Fruit fly (Drosophila melanogaster): ENCODE measurements around the gene Myt1.

Myt1 gene

DNA sequence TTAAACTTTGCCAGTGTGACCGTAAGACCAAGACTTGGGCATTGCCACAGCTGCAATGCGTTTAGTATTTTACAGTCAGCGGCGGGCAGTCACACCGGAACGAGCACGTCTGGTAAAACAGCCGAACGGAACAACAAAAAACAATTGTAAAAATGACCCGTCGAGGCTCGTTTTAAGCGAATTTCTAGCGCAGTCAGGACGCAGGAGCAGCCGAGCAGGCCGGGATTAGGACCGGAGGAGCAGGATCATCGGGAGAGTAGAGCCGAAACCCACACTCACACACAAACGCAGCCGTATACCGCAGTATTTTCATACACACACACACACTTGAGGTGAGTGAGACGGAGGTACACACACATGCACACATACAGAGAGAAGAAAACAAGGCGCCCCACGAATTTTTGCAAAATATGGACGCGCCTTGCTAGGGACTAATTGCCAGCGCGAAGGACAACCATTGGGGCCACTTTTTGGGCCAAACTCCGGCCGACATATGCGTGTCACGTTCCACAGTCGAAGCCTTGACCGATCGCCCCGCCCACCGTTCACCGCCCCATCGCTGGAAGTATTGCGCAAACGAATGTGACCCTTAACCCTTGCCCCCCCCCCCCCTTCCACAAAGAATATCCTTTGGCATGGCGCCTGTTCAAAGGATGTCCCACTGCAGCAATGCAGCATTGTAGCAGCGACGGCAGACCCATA lies 26.3 kb downstream of the Myt1 start, which contains the start of gene Usp47:
Gene Usp47 (plus strand): TSS at position 71 of the 702 bp plus-strand sequence.
- TF ChIP-seq CG12219 (GFP tag; optimal IDR thresholded peaks at IDR 0.05) (no peak), CHES-1-like (GFP tag; optimal IDR thresholded peaks at IDR 0.05) (peak; percentile 31), trem (tag; optimal IDR thresholded peaks at IDR 0.05) (peak; percentile 45), jigr1 (GFP tag; IDR thresholded peaks at IDR 0.05) (no peak), slou (GFP tag; optimal IDR thresholded peaks at IDR 0.05) (no peak), CG4328 (GFP tag; optimal IDR thresholded peaks at IDR 0.05) (no peak), CG11695 (GFP tag; IDR thresholded peaks at IDR 0.05) (no peak), CG31224 (GFP tag; IDR thresholded peaks at IDR 0.05) (no peak), Stat92E (GFP tag; optimal IDR thresholded peaks at IDR 0.05) (peak in 1 of 3 experiments; percentile 29), CG7928 (GFP tag; optimal IDR thresholded peaks at IDR 0.05) (no peak), Max (GFP tag; optimal IDR thresholded peaks at IDR 0.05) (no peak), sc (optimal IDR thresholded peaks at IDR 0.05) (no peak), sc (GFP tag; optimal IDR thresholded peaks at IDR 0.05) (no peak), fd64A (GFP tag; optimal IDR thresholded peaks at IDR 0.05) (no peak), Lpt (GFP tag; optimal IDR thresholded peaks at IDR 0.05) (no peak), odd (GFP tag; optimal IDR thresholded peaks at IDR 0.05) (no peak), CG6813 (GFP tag; optimal IDR thresholded peaks at IDR 0.05) (no peak), cas (GFP tag; IDR thresholded peaks at IDR 0.05) (no peak), hkb (optimal IDR thresholded peaks at IDR 0.05) (no peak), hkb (GFP tag; IDR thresholded peaks at IDR 0.05) (0 out of 2 replicates have a peak, but pooled peaks have one; percentile 10), CG3847 (GFP tag; IDR thresholded peaks at IDR 0.05) (peak; percentile 16; the same call in 1 of the 2 replicates), bab2 (GFP tag; optimal IDR thresholded peaks at IDR 0.05) (no peak), pb (GFP tag; optimal IDR thresholded peaks at IDR 0.05) (no peak), shn (GFP tag; optimal IDR thresholded peaks at IDR 0.05) (no peak), CG12744 (GFP tag; optimal IDR thresholded peaks at IDR 0.05) (no peak), Rfx (GFP tag; IDR thresholded peaks at IDR 0.05) (no peak), CG9932 (GFP tag; IDR thresholded peaks at IDR 0.05) (no peak), ro (GFP tag; IDR thresholded peaks at IDR 0.05) (no peak), CG10274 (GFP tag; optimal IDR thresholded peaks at IDR 0.05) (no peak), Dp (GFP tag; optimal IDR thresholded peaks at IDR 0.05) (peak; percentile 54), chinmo (GFP tag; IDR thresholded peaks at IDR 0.05; ENCODE audit: partially characterized antibody) (no peak), Opbp (GFP tag; IDR thresholded peaks at IDR 0.05; ENCODE audit: partially characterized antibody) (no peak), Optix (GFP tag; IDR thresholded peaks at IDR 0.05) (no peak), lbe (GFP tag; optimal IDR thresholded peaks at IDR 0.05) (no peak), Hr78 (GFP tag; optimal IDR thresholded peaks at IDR 0.05) (peak in 1 of 2 experiments; percentile 97), Lim3 (GFP tag; IDR thresholded peaks at IDR 0.05) (no peak), CG18262 (tag; optimal IDR thresholded peaks at IDR 0.05) (no peak), sima (GFP tag; optimal IDR thresholded peaks at IDR 0.05) (no peak), CG9797 (GFP tag; optimal IDR thresholded peaks at IDR 0.05) (peak; percentile 74), Ssrp (tag; optimal IDR thresholded peaks at IDR 0.05) (no peak), Deaf1 (tag; optimal IDR thresholded peaks at IDR 0.05) (peak; percentile 73), ewg (GFP tag; optimal IDR thresholded peaks at IDR 0.05) (no peak), CG3838 (GFP tag; optimal IDR thresholded peaks at IDR 0.05) (no peak), Elba2 (GFP tag; optimal IDR thresholded peaks at IDR 0.05) (no peak), klu (GFP tag; IDR thresholded peaks at IDR 0.05) (no peak), pros (GFP tag; optimal IDR thresholded peaks at IDR 0.05) (no peak), HLHmδ (GFP tag; optimal IDR thresholded peaks at IDR 0.05) (no peak), CG4282 (GFP tag; optimal IDR thresholded peaks at IDR 0.05) (no peak), CG2199 (GFP tag; IDR thresholded peaks at IDR 0.05) (no peak), schlank (tag; optimal IDR thresholded peaks at IDR 0.05) (no peak), HLH54F (GFP tag; optimal IDR thresholded peaks at IDR 0.05) (no peak)

All from whole organism, embryonic.